Fruit fly (Drosophila melanogaster): Measurements from ENCODE around the gene CG31704.

The CG31704 gene

dm6 chr2L:11807697-11808226, 32.7 kb upstream of the CG31704 start (continued):
- TF ChIP-seq chm (GFP tag; IDR thresholded peaks at IDR 0.05) (peak; percentile 67; the same call in 1 of the 2 replicates), Six4 (GFP tag; optimal IDR thresholded peaks at IDR 0.05) (no peak), CG2712 (tag; optimal IDR thresholded peaks at IDR 0.05) (no peak), CG14014 (GFP tag; IDR thresholded peaks at IDR 0.05) (peak; percentile 24; the same call in 1 of the 2 replicates), grn (GFP tag; optimal IDR thresholded peaks at IDR 0.05) (no peak), trh (GFP tag; optimal IDR thresholded peaks at IDR 0.05) (no peak), scrt (GFP tag; optimal IDR thresholded peaks at IDR 0.05) (peak; percentile 64), Scr (GFP tag; IDR thresholded peaks at IDR 0.05; ENCODE audit: partially characterized antibody) (no peak; the same call in 1 of the 2 replicates), CG18619 (GFP tag; optimal IDR thresholded peaks at IDR 0.05) (no peak), bcd (GFP tag; optimal IDR thresholded peaks at IDR 0.05) (no peak), Myb (GFP tag; optimal IDR thresholded peaks at IDR 0.05) (no peak), D19A (tag; optimal IDR thresholded peaks at IDR 0.05) (no peak), CG32772 (GFP tag; IDR thresholded peaks at IDR 0.05) (no peak), CG31388 (GFP tag; optimal IDR thresholded peaks at IDR 0.05) (no peak), Camta (GFP tag; optimal IDR thresholded peaks at IDR 0.05) (no peak), CG6175 (GFP tag; IDR thresholded peaks at IDR 0.05) (peak; percentile 98), CG14050 (GFP tag; IDR thresholded peaks at IDR 0.05) (no peak), bab2 (GFP tag; optimal IDR thresholded peaks at IDR 0.05) (no peak), CG12219 (GFP tag; optimal IDR thresholded peaks at IDR 0.05) (peak; percentile 9), CG15073 (GFP tag; optimal IDR thresholded peaks at IDR 0.05) (peak; percentile 87), CG2129 (GFP tag; IDR thresholded peaks at IDR 0.05; ENCODE audit: partially characterized antibody) (no peak), CG8281 (tag; optimal IDR thresholded peaks at IDR 0.05) (no peak), CG4282 (GFP tag; optimal IDR thresholded peaks at IDR 0.05) (no peak), fd102C (GFP tag; optimal IDR thresholded peaks at IDR 0.05) (no peak), bowl (GFP tag; IDR thresholded peaks at IDR 0.05) (no peak), CG12744 (GFP tag; optimal IDR thresholded peaks at IDR 0.05) (no peak), HHEX (GFP tag; optimal IDR thresholded peaks at IDR 0.05) (peak; percentile 18), Poxn (GFP tag; IDR thresholded peaks at IDR 0.05) (no peak), CG1024 (GFP tag; IDR thresholded peaks at IDR 0.05) (no peak), Max (GFP tag; optimal IDR thresholded peaks at IDR 0.05) (no peak), sqz (GFP tag; optimal IDR thresholded peaks at IDR 0.05) (no peak), CG4707 (GFP tag; optimal IDR thresholded peaks at IDR 0.05) (no peak), Hr51 (GFP tag; optimal IDR thresholded peaks at IDR 0.05) (no peak), YL-1 (GFP tag; optimal IDR thresholded peaks at IDR 0.05) (peak; percentile 6), CG15514 (GFP tag; optimal IDR thresholded peaks at IDR 0.05) (peak; percentile 27), CG9932 (GFP tag; IDR thresholded peaks at IDR 0.05) (0 out of 2 replicates have a peak, but pooled peaks have one; percentile 8), CG3065 (GFP tag; optimal IDR thresholded peaks at IDR 0.05) (no peak), ato (GFP tag; IDR thresholded peaks at IDR 0.05; ENCODE audit: partially characterized antibody) (peak; percentile 55; the same call in 1 of the 2 replicates), chn (GFP tag; optimal IDR thresholded peaks at IDR 0.05) (no peak), twi (tag; optimal IDR thresholded peaks at IDR 0.05) (no peak), CG34376 (GFP tag; optimal IDR thresholded peaks at IDR 0.05) (peak; percentile 52), eve (GFP tag; optimal IDR thresholded peaks at IDR 0.05) (no peak), CG5245 (GFP tag; optimal IDR thresholded peaks at IDR 0.05) (no peak), CG18476 (GFP tag; optimal IDR thresholded peaks at IDR 0.05) (no peak), Sry-δ (GFP tag; optimal IDR thresholded peaks at IDR 0.05) (no peak), tx (GFP tag; optimal IDR thresholded peaks at IDR 0.05) (no peak), CG17359 (tag; optimal IDR thresholded peaks at IDR 0.05) (peak; percentile 20), Gug (GFP tag; IDR thresholded peaks at IDR 0.05) (peak; percentile 13; the same call in 1 of the 4 replicates), CG9215 (GFP tag; IDR thresholded peaks at IDR 0.05) (no peak), CG10267 (tag; optimal IDR thresholded peaks at IDR 0.05) (no peak), Meics (GFP tag; optimal IDR thresholded peaks at IDR 0.05) (no peak)
